Fruit fly (Drosophila melanogaster) S2 (cell line): ENCODE measurements around the gene laza.

Source experiments
- CG8478 ChIP-seq: fragments of >200 bp; optimal IDR thresholded peaks from 2 replicates; lab custom pipeline; 2018
- CTCF ChIP-seq, 2 experiments: fragments of >200 bp; optimal IDR thresholded peaks; 2 replicates each; lab custom pipeline; 2018

DNA sequence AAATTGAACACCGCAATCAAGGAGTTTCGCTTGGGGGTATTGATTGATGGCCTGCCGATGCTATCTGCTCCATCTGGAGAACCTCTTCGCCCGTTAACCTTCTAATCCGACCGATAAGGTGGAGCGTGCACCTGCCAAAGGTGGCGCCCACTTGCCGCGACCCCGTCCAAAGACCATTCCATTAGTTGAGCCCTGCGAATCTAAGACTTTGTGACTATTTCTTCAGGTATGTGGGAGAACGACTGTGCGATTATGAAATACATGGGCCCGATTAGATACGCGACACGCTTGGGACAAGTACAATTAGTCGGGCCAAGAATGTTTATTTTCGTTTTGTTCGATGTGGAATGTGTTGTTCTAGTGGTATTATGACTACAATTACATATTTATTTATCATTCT, 2.7 kb downstream of the laza start:
- TF ChIP-seq CG8478 (no peak), CTCF (optimal IDR thresholded peaks at IDR 0.05; lab: Kevin White, UChicago) (no peak)
